Fruit fly (Drosophila melanogaster): ENCODE results near the gene CG32281.

DNA sequence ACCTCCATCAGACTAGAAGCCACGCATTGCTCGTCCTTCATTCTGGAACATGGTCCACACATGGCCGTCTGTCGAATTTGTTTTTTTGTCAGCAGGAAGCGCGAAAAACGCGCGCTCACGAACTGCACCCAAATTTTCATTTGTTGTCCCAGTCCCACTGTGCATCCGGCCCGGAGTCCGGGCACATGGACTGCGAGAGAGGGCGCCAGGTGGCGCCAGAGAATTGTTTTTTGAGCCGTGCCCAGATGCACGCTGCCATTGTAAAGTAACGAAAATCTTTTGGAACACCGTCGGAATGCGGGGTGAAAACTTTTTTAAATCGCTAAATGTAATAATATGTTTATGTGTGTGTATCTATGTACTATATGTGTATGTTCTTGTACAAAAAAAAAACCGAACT, 11.5 kb upstream of the CG32281 start:
- TF ChIP-seq kay (GFP tag; ENCODE audit: borderline replicate concordance) (no peak), Clk (GFP tag; optimal IDR thresholded peaks at IDR 0.05) (no peak), CG11617 (GFP tag; optimal IDR thresholded peaks at IDR 0.05) (no peak), cic (GFP tag; optimal IDR thresholded peaks at IDR 0.05) (no peak), Crg-1 (GFP tag; optimal IDR thresholded peaks at IDR 0.05) (no peak), toe (GFP tag; optimal IDR thresholded peaks at IDR 0.05) (no peak), CG7101 (tag; optimal IDR thresholded peaks at IDR 0.05) (no peak), bab1 (GFP tag; optimal IDR thresholded peaks at IDR 0.05) (no peak), Hr96 (GFP tag; optimal IDR thresholded peaks at IDR 0.05) (no peak), tj (GFP tag; optimal IDR thresholded peaks at IDR 0.05) (no peak)

Data from whole organism, adult.